Worm (Caenorhabditis elegans) whole organism, L1 larva: ENCODE results near the gene clec-63.

Experiments
- dpl-1 ChIP-seq, 3 experiments: fragments of 150-350 bp in 2 of 3; sonication (generic microtip) in 1 of 3; optimal IDR thresholded peaks; 2 replicates each; lab custom pipeline; 2014 to 2017; ENCODE audit warnings: missing biosample characterization in 3 of 3, missing genetic modification characterization in 3 of 3, missing genetic modification reagents in 3 of 3
- mdl-1 ChIP-seq, 2 experiments: fragments of 150-350 bp; optimal IDR thresholded peaks; 2 replicates each; lab custom pipeline; 2014 to 2017; ENCODE audit warnings: missing biosample characterization in 2 of 2, missing genetic modification characterization in 2 of 2, inconsistent platforms in 1 of 2
- nhr-12 ChIP-seq: sonication (generic microtip); optimal IDR thresholded peaks from 2 replicates; lab custom pipeline; 2017; ENCODE audit warnings: missing biosample characterization, missing genetic modification characterization
- pag-3 ChIP-seq: sonication (generic microtip); optimal IDR thresholded peaks from 2 replicates; lab custom pipeline; 2017; ENCODE audit warnings: missing genetic modification characterization, mild to moderate bottlenecking, missing compliant biosample characterization, antibody characterized with exemption, borderline replicate concordance; ENCODE audit not compliant: insufficient read depth
- skn-1 ChIP-seq: fragments of 150-350 bp; optimal IDR thresholded peaks from 2 replicates; lab custom pipeline; 2014; ENCODE audit warnings: missing biosample characterization, missing genetic modification characterization
- snpc-4 ChIP-seq: fragments of 150-350 bp; optimal IDR thresholded peaks from 2 replicates; lab custom pipeline; 2014; ENCODE audit warnings: missing biosample characterization, missing genetic modification characterization
- unc-62 ChIP-seq: fragments of 150-350 bp; optimal IDR thresholded peaks from 2 replicates; lab custom pipeline; 2014; ENCODE audit warnings: missing biosample characterization, missing genetic modification reagents, missing genetic modification characterization

DNA sequence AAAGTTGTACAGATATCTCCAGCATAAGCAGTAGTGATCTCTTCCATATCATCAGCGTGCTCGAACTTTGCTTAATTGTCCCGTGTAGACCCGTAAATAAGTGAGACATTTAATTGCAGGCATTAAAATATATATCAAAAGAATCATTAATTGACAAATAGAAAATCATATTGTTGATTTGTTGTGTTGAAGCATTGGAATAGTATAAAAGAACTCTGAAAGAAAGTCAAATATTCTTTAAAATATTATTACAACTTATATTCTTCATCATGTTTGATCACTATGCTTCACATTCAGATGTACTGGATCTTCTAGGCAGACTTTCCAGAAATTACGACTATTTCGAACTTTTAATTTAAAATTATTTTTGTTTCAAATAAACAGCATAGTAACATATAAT is 30.1 kb downstream of the clec-63 start, which contains the start of gene F58G1.8:
- TF ChIP-seq nhr-12 (no peak), snpc-4 (tag; lab: Kevin White, UChicago) (no peak), unc-62 (GFP tag; lab: Kevin White, UChicago) (no peak), pag-3 (tag; lab: Kevin White, UChicago) (no peak), mdl-1 (tag; optimal IDR thresholded peaks at IDR 0.05; lab: Kevin White, UChicago) (no peak), dpl-1 (GFP tag; optimal IDR thresholded peaks at IDR 0.05; lab: Kevin White, UChicago) (no peak), skn-1 (no peak)
